Worm (Caenorhabditis elegans) whole organism, late embryonic: ENCODE measurements around the gene F58B3.4.

Experiments used
- C08G9.2 ChIP-seq: sonication (generic microtip); optimal IDR thresholded peaks from 2 replicates; lab custom pipeline; 2016; ENCODE audit warnings: mild to moderate bottlenecking, missing genetic modification characterization, moderate library complexity, missing compliant biosample characterization
- K09A11.1 ChIP-seq: sonication (generic microtip); optimal IDR thresholded peaks from 2 replicates; lab custom pipeline; 2017; ENCODE audit warnings: antibody characterized with exemption, mild to moderate bottlenecking, missing genetic modification characterization, missing compliant biosample characterization; ENCODE audit not compliant: insufficient read depth
- Y22D7AL.16 ChIP-seq: sonication (generic microtip); optimal IDR thresholded peaks from 2 replicates; lab custom pipeline; 2016; ENCODE audit warnings: missing genetic modification characterization, missing compliant biosample characterization
- ahr-1 ChIP-seq: sonication (generic microtip); optimal IDR thresholded peaks from 2 replicates; lab custom pipeline; 2016; ENCODE audit warnings: missing genetic modification characterization, missing compliant biosample characterization
- ama-1 ChIP-seq: fragments of 150-350 bp; optimal IDR thresholded peaks from 2 replicates; lab custom pipeline; 2014
- ceh-14 ChIP-seq: sonication (generic microtip); optimal IDR thresholded peaks from 2 replicates; lab custom pipeline; 2016; ENCODE audit warnings: missing genotype, missing genetic modification characterization, missing compliant biosample characterization
- ceh-18 ChIP-seq: sonication (generic microtip); optimal IDR thresholded peaks from 2 replicates; lab custom pipeline; 2016; ENCODE audit warnings: missing genetic modification characterization, missing compliant biosample characterization
- ceh-19 ChIP-seq: fragments of 200-800 bp; sonication (Bioruptor generic); optimal IDR thresholded peaks from 2 replicates; lab custom pipeline; 2018; ENCODE audit warnings: mild to moderate bottlenecking, missing genetic modification characterization, missing compliant biosample characterization
- ceh-2 ChIP-seq: sonication (generic microtip); optimal IDR thresholded peaks from 2 replicates; lab custom pipeline; 2016; ENCODE audit warnings: missing genotype, missing genetic modification characterization, missing compliant biosample characterization
- ceh-22 ChIP-seq: sonication (generic microtip); optimal IDR thresholded peaks from 2 replicates; lab custom pipeline; 2017; ENCODE audit warnings: missing biosample characterization, missing genetic modification characterization
- ceh-24 ChIP-seq: sonication (generic microtip); optimal IDR thresholded peaks from 2 replicates; lab custom pipeline; 2016; ENCODE audit warnings: mild to moderate bottlenecking, missing genetic modification characterization, missing compliant biosample characterization
- ceh-31 ChIP-seq: sonication (generic microtip); optimal IDR thresholded peaks from 2 replicates; lab custom pipeline; 2016; ENCODE audit warnings: missing genetic modification characterization, missing compliant biosample characterization
- ceh-34 ChIP-seq: sonication (generic microtip); optimal IDR thresholded peaks from 2 replicates; lab custom pipeline; 2016; ENCODE audit warnings: mild to moderate bottlenecking, missing genetic modification characterization, missing compliant biosample characterization
- ceh-45 ChIP-seq: fragments of 200-800 bp; sonication (Bioruptor generic); IDR thresholded peaks from 2 replicates; pipeline ENCODE4 v1.3.6; 2022; ENCODE audit warnings: missing genetic modification reagents, missing genetic modification characterization, missing compliant biosample characterization
- ceh-48 ChIP-seq: sonication (generic microtip); optimal IDR thresholded peaks from 2 replicates; lab custom pipeline; 2016; ENCODE audit warnings: missing genetic modification characterization, inconsistent platforms, missing compliant biosample characterization
- che-1 ChIP-seq: sonication (generic microtip); optimal IDR thresholded peaks from 2 replicates; lab custom pipeline; 2016; ENCODE audit warnings: mild to moderate bottlenecking, missing genetic modification characterization, missing compliant biosample characterization
- dve-1 ChIP-seq: sonication (generic microtip); optimal IDR thresholded peaks from 2 replicates; lab custom pipeline; 2017; ENCODE audit warnings: antibody characterized with exemption, mild to moderate bottlenecking, missing genetic modification characterization, missing compliant biosample characterization
- elt-2 ChIP-seq: sonication (generic microtip); optimal IDR thresholded peaks from 2 replicates; lab custom pipeline; 2016; ENCODE audit warnings: missing genetic modification reagents, missing genetic modification characterization, missing compliant biosample characterization
- eyg-1 ChIP-seq: sonication (generic microtip); optimal IDR thresholded peaks from 2 replicates; lab custom pipeline; 2016; ENCODE audit warnings: missing genotype, missing genetic modification characterization, missing compliant biosample characterization
- gmeb-2 ChIP-seq: sonication (generic microtip); optimal IDR thresholded peaks from 2 replicates; lab custom pipeline; 2016; ENCODE audit warnings: missing genetic modification characterization, inconsistent platforms, missing compliant biosample characterization
- hlh-15 ChIP-seq: sonication (generic microtip); optimal IDR thresholded peaks from 2 replicates; lab custom pipeline; 2016; ENCODE audit warnings: missing genetic modification characterization, missing compliant biosample characterization
- hlh-30 ChIP-seq: sonication (generic microtip); optimal IDR thresholded peaks from 2 replicates; lab custom pipeline; 2017; ENCODE audit warnings: antibody characterized with exemption, missing genetic modification characterization, missing compliant biosample characterization; ENCODE audit not compliant: insufficient read depth
- madf-2 ChIP-seq: sonication (generic microtip); optimal IDR thresholded peaks from 2 replicates; lab custom pipeline; 2017; ENCODE audit warnings: missing genetic modification characterization, missing compliant biosample characterization
- mec-3 ChIP-seq: sonication (generic microtip); optimal IDR thresholded peaks from 2 replicates; lab custom pipeline; 2016; ENCODE audit warnings: borderline replicate concordance, missing genetic modification characterization, missing compliant biosample characterization
- nfya-1 ChIP-seq: sonication (generic microtip); optimal IDR thresholded peaks from 2 replicates; lab custom pipeline; 2017; ENCODE audit warnings: missing genetic modification characterization, mild to moderate bottlenecking, missing compliant biosample characterization, antibody characterized with exemption, moderate library complexity
- nhr-11 ChIP-seq: fragments of 150-350 bp; optimal IDR thresholded peaks from 2 replicates; lab custom pipeline; 2014; ENCODE audit warnings: missing biosample characterization, missing genetic modification characterization
- nhr-232 ChIP-seq: sonication (generic microtip); optimal IDR thresholded peaks from 2 replicates; lab custom pipeline; 2016; ENCODE audit warnings: missing genetic modification characterization, missing compliant biosample characterization
- npax-4 ChIP-seq: sonication (generic microtip); optimal IDR thresholded peaks from 2 replicates; lab custom pipeline; 2016; ENCODE audit warnings: missing genetic modification characterization, missing compliant biosample characterization
- odd-2 ChIP-seq: sonication (generic microtip); optimal IDR thresholded peaks from 2 replicates; lab custom pipeline; 2017; ENCODE audit warnings: antibody characterized with exemption, mild to moderate bottlenecking, missing genetic modification characterization, missing compliant biosample characterization
- pat-9 ChIP-seq: fragments of 200-800 bp; sonication (Bioruptor generic); optimal IDR thresholded peaks from 2 replicates; lab custom pipeline; 2018; ENCODE audit warnings: mild to moderate bottlenecking, missing genetic modification characterization, moderate library complexity, missing compliant biosample characterization
- pha-4 ChIP-seq: fragments of 150-350 bp; optimal IDR thresholded peaks from 2 replicates; lab custom pipeline; 2018; ENCODE audit warnings: missing biosample characterization, missing genetic modification reagents, missing genetic modification characterization
- pqm-1 ChIP-seq: sonication (generic microtip); optimal IDR thresholded peaks from 2 replicates; lab custom pipeline; 2016; ENCODE audit warnings: missing genetic modification characterization, missing compliant biosample characterization
- rnt-1 ChIP-seq: sonication (generic microtip); optimal IDR thresholded peaks from 2 replicates; lab custom pipeline; 2016; ENCODE audit warnings: missing genetic modification characterization, missing compliant biosample characterization
- sdc-2 ChIP-seq: sonication (generic microtip); optimal IDR thresholded peaks from 2 replicates; lab custom pipeline; 2016; ENCODE audit warnings: missing genotype, missing genetic modification characterization, missing compliant biosample characterization
- sox-2 ChIP-seq: fragments of 200-800 bp; sonication (Bioruptor generic); IDR thresholded peaks from 2 replicates; pipeline ENCODE4 v1.3.6; 2022; ENCODE audit warnings: missing genetic modification reagents, missing genetic modification characterization, missing compliant biosample characterization
- sox-4 ChIP-seq: sonication (generic microtip); optimal IDR thresholded peaks from 2 replicates; lab custom pipeline; 2017; ENCODE audit warnings: mild to moderate bottlenecking, missing genetic modification characterization, inconsistent platforms, missing compliant biosample characterization
- syd-9 ChIP-seq: sonication (generic microtip); optimal IDR thresholded peaks from 2 replicates; lab custom pipeline; 2016; ENCODE audit warnings: mild to moderate bottlenecking, missing genetic modification characterization, moderate library complexity, missing compliant biosample characterization
- tbx-2 ChIP-seq: sonication (generic microtip); optimal IDR thresholded peaks from 2 replicates; lab custom pipeline; 2016; ENCODE audit warnings: missing genetic modification characterization, missing compliant biosample characterization
- tbx-7 ChIP-seq: sonication (generic microtip); optimal IDR thresholded peaks from 2 replicates; lab custom pipeline; 2016; ENCODE audit warnings: missing genotype, missing genetic modification characterization, missing compliant biosample characterization
- unc-3 ChIP-seq, 2 experiments: fragments of 200-800 bp in 1 of 2; sonication (Bioruptor generic) in 1 of 2; sonication (generic microtip) in 1 of 2; conservative IDR thresholded peaks in 1 of 2; optimal IDR thresholded peaks in 1 of 2; 2 replicates each; pipeline versions ENCODE4 v1.3.6 to Lab custom; 2016 to 2022; ENCODE audit warnings: missing compliant biosample characterization in 2 of 2, missing genetic modification characterization in 2 of 2, missing genetic modification reagents in 1 of 2
- unc-42 ChIP-seq: sonication (generic microtip); optimal IDR thresholded peaks from 2 replicates; lab custom pipeline; 2016; ENCODE audit warnings: missing genotype, missing genetic modification characterization, missing compliant biosample characterization
- unc-55 ChIP-seq: sonication (generic microtip); optimal IDR thresholded peaks from 2 replicates; lab custom pipeline; 2017; ENCODE audit warnings: missing biosample characterization, missing genetic modification reagents, missing genetic modification characterization

Gene F58B3.4

DNA sequence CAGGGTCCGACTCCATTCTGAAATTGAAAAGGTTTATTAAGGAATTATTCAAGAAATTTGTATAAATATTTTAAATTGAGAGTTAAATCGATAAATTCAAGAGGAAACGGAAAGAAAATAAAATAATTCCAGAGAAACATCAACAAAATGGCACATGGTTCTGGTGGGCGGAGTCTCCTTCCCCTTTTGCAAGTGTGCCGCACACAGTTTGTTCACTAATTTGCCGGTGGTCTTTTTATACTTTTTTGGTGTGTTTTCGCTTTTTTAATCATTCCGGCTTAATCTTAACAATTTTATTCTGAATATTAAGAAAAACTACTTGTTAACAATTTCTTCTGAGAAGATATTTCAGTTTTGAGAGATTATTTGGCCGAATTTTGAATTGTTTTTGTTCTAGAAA is 26.7 kb downstream of the F58B3.4 start, which contains the start of the genes ragc-1 and Y24F12A.1 (continued):
- TF ChIP-seq pat-9 (tag; lab: Kevin White, UChicago), result peak; percentile 19
- peak; percentile 72 for TF ChIP-seq tbx-2 (tag; lab: Kevin White, UChicago)
- no peak for TF ChIP-seq pqm-1 (tag; lab: Kevin White, UChicago)
- peak; percentile 47 for TF ChIP-seq hlh-30 (tag; lab: Kevin White, UChicago)
- TF ChIP-seq nhr-11 (tag; lab: Kevin White, UChicago), result no peak
- TF ChIP-seq ceh-19 (GFP tag; lab: Kevin White, UChicago), result peak; percentile 2
- TF ChIP-seq elt-2 (tag; lab: Kevin White, UChicago), result peak; percentile 66
- peak; percentile 86 for TF ChIP-seq ceh-14 (tag; lab: Kevin White, UChicago)

DNA sequence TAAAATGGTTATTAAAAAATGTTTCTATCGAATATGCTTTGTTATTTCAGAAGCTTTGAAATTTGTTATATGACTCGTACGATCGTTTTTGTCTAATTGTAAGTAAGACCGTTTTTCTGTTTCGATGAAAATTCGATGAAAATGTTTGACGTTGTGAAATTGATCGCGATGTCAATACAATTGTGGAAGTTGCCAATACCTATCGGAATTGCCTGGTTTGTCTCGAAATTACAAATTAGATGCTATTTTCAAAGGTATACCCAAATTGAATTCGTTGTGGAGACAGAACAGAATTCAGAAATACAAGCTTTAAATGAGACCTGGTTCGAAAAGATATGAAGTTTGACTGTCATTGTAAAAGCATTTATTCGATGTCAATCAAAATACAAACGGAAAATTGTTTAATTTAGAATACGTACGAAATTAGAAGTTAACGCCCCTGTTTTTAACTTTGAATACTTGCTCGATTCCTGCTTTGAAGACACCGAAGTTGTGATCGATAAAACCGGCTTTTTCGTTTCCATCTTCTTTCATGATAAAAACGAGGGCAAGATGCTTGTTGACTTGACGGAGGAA is 28.3 kb downstream of the F58B3.4 start:
- TF ChIP-seq unc-3 (GFP tag; conservative IDR thresholded peaks at IDR 0.05; lab: Robert Waterston, UW) (no peak), unc-3 (tag; optimal IDR thresholded peaks at IDR 0.05; lab: Kevin White, UChicago) (no peak), nfya-1 (tag; lab: Kevin White, UChicago) (no peak), pat-9 (tag; lab: Kevin White, UChicago) (no peak), eyg-1 (tag; lab: Kevin White, UChicago) (no peak), gmeb-2 (tag; lab: Kevin White, UChicago) (no peak), unc-42 (no peak), pha-4 (tag; lab: Kevin White, UChicago) (no peak), ahr-1 (tag; lab: Kevin White, UChicago) (no peak), nhr-232 (tag; lab: Kevin White, UChicago) (no peak), hlh-30 (tag; lab: Kevin White, UChicago) (no peak), ceh-2 (tag; lab: Kevin White, UChicago) (no peak), sox-2 (GFP tag; lab: Robert Waterston, UW) (no peak), unc-55 (GFP tag; lab: Kevin White, UChicago) (no peak), syd-9 (no peak), npax-4 (tag; lab: Kevin White, UChicago) (no peak), madf-2 (tag; lab: Kevin White, UChicago) (no peak), sdc-2 (no peak), dve-1 (tag; lab: Kevin White, UChicago) (no peak), ceh-24 (tag; lab: Kevin White, UChicago) (no peak)
- TF ChIP-seq, all 69 proteins: peak for 0

DNA sequence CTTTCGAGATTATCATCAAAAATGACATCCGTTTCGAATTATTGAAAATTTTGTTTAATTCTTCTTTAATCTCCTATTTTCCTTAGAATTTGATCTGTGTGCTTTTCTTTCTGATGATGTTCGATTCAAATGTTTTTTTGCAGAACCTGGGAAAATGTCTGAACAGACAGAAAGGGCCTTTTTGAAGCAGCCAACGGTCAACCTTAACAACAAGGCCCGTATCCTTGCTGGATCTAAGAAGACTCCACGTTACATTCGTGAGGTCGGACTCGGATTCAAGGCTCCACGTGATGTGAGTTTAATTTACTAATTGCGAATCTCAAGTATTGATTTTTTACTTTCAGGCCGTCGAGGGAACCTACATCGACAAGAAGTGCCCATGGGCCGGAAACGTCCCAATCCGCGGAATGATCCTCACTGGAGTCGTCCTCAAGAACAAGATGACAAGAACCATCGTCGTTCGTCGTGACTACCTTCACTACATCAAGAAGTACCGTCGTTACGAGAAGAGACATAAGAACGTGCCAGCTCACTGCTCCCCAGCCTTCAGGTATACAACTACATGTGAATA is 29.1 kb downstream of the F58B3.4 start, which contains the start of gene rps-11:
Gene rps-11 (plus strand): TSS at position 144 of the 571 bp plus-strand sequence.
- TF ChIP-seq ceh-45 (GFP tag; lab: Robert Waterston, UW) (no peak), dve-1 (tag; lab: Kevin White, UChicago) (no peak), Y22D7AL.16 (no peak)

DNA sequence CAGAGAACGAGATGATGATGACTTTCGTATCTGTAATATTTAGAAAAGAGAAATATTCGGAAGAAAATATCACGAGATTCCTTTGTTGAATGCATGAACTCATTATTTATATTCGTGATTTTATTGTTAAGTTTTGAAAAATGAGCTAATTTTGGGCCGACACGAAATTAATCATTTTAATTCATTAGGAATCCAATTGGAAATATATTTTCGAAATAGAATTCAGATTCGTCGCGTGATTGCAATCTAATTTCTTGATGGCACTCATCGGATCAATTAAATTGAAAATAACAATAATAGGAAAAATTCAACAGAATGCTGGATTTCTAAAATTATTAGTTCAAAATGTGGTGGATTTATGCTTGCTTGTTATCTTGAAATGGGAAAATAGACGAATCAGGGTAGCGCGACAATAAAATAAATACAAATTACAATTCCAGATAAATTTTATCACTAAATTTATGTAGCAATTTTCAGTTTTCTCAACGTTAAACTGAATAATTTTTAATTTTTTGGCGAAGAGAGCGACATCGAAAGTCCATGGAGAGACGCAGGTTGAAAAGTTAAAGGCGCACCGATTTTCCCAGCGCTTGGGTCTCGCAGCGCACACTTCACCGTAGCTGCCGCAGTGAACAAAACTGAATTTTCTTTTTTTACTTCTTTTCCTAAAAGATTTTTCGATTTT is 29.8 kb downstream of the F58B3.4 start:
- TF ChIP-seq C08G9.2 (tag; lab: Kevin White, UChicago) (no peak), gmeb-2 (tag; lab: Kevin White, UChicago) (no peak), K09A11.1 (no peak), rnt-1 (tag; lab: Kevin White, UChicago) (no peak), sox-4 (tag; lab: Kevin White, UChicago) (peak; percentile 16), hlh-15 (tag; lab: Kevin White, UChicago) (no peak), nfya-1 (tag; lab: Kevin White, UChicago) (peak; percentile 67), unc-55 (GFP tag; lab: Kevin White, UChicago) (peak; percentile 47), ceh-2 (tag; lab: Kevin White, UChicago) (no peak), ceh-48 (tag; lab: Kevin White, UChicago) (no peak), tbx-2 (tag; lab: Kevin White, UChicago) (peak; percentile 2), ceh-18 (tag; lab: Kevin White, UChicago) (peak; percentile 23), unc-42 (peak; percentile 50), ceh-31 (peak; percentile 24), che-1 (tag; lab: Kevin White, UChicago) (peak; percentile 43), ama-1 (lab: Kevin White, UChicago) (peak; percentile 37), sdc-2 (peak; percentile 5), odd-2 (tag; lab: Kevin White, UChicago) (no peak), ceh-34 (tag; lab: Kevin White, UChicago) (peak; percentile 13), ceh-22 (tag; lab: Kevin White, UChicago) (no peak), mec-3 (tag; lab: Kevin White, UChicago) (no peak), tbx-7 (tag; lab: Kevin White, UChicago) (no peak), pat-9 (tag; lab: Kevin White, UChicago) (peak; percentile 8), npax-4 (tag; lab: Kevin White, UChicago) (no peak)
